Fruit fly (Drosophila melanogaster): ENCODE results near the gene PGRP-SA.
A peak's percentile ranks its signal among the peaks of the same experiment; 100 is the strongest.

The PGRP-SA gene

DNA sequence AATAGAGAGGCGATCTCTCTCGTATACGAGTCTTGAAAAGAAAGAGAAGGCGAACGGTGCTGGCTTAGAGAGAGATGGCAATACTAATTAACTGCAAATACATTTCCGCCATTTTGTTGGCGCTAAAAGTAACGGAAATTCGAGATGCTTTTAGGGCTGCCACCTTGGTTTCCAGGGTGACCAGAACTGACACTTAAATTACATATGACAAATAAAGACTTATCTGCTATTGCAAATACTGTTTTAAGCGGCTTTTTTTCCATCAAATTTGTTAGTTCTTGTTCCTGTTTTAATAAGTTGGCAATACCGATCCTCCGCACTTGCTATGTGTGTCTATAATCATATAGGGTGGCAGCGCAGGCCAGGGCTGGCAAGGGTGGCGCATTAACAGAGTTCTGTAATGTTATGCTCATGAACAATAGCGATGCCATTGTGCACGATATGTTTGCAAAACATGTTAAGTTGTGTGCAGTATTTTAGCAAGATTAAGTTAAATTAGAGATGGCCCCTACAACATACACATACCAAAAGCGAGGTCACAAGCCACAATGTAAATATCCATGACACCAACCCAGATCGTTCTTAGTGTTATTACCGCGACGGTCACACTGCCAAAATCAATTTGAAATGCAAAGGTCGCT, 18.9 kb downstream of the PGRP-SA start, which contains the start of gene nod (continued):
- TF ChIP-seq CG11398 (GFP tag; optimal IDR thresholded peaks at IDR 0.05) (peak; percentile 28), mirr (GFP tag; optimal IDR thresholded peaks at IDR 0.05) (peak; percentile 42), Xrp1 (GFP tag; IDR thresholded peaks at IDR 0.05) (peak; percentile 48; the same call in 1 of the 2 replicates), pum (GFP tag; optimal IDR thresholded peaks at IDR 0.05) (peak; percentile 51), sisA (GFP tag; IDR thresholded peaks at IDR 0.05) (peak; percentile 66), Sin3A (optimal IDR thresholded peaks at IDR 0.05) (peak; percentile 89), pros (GFP tag; optimal IDR thresholded peaks at IDR 0.05) (no peak), CG14710 (tag; optimal IDR thresholded peaks at IDR 0.05) (peak; percentile 71), CG8359 (GFP tag; optimal IDR thresholded peaks at IDR 0.05; ENCODE audit: borderline replicate concordance) (no peak), CG10462 (GFP tag; optimal IDR thresholded peaks at IDR 0.05) (peak; percentile 37), Sry-δ (GFP tag; optimal IDR thresholded peaks at IDR 0.05) (peak; percentile 97), ab (GFP tag; optimal IDR thresholded peaks at IDR 0.05) (no peak), Six4 (GFP tag; optimal IDR thresholded peaks at IDR 0.05) (peak; percentile 59), Ets97D (GFP tag; optimal IDR thresholded peaks at IDR 0.05) (peak; percentile 94), jing (GFP tag; optimal IDR thresholded peaks at IDR 0.05) (no peak), stc (GFP tag; IDR thresholded peaks at IDR 0.05) (no peak), CG18262 (tag; optimal IDR thresholded peaks at IDR 0.05) (peak; percentile 55), al (GFP tag; IDR thresholded peaks at IDR 0.05) (peak; percentile 47; the same call in 1 of the 2 replicates), nmo (GFP tag; optimal IDR thresholded peaks at IDR 0.05) (peak; percentile 64), CG10209 (GFP tag; optimal IDR thresholded peaks at IDR 0.05) (peak; percentile 46), bsh (GFP tag; optimal IDR thresholded peaks at IDR 0.05) (peak in 1 of 2 experiments; percentile 57), CG8944 (GFP tag; optimal IDR thresholded peaks at IDR 0.05) (peak; percentile 50), tna (GFP tag; IDR thresholded peaks at IDR 0.05; ENCODE audit: partially characterized antibody) (peak; percentile 38; the same call in 1 of the 2 replicates), Mad (GFP tag; optimal IDR thresholded peaks at IDR 0.05) (peak; percentile 44), Scr (GFP tag; IDR thresholded peaks at IDR 0.05; ENCODE audit: partially characterized antibody) (peak; percentile 71), CG14441 (GFP tag; IDR thresholded peaks at IDR 0.05) (peak; percentile 62), danr (GFP tag; IDR thresholded peaks at IDR 0.05) (0 out of 2 replicates have a peak, but pooled peaks have one; percentile 17), Dbx (GFP tag; IDR thresholded peaks at IDR 0.05) (peak; percentile 58; the same call in 1 of the 3 replicates), bcd (GFP tag; optimal IDR thresholded peaks at IDR 0.05) (peak; percentile 61), trh (GFP tag; optimal IDR thresholded peaks at IDR 0.05) (peak; percentile 18), CG17361 (GFP tag; IDR thresholded peaks at IDR 0.05) (peak; percentile 71), CG1602 (GFP tag; optimal IDR thresholded peaks at IDR 0.05) (peak; percentile 45), knrl (GFP tag; IDR thresholded peaks at IDR 0.05; ENCODE audit: partially characterized antibody) (peak; percentile 68), CG6272 (GFP tag; IDR thresholded peaks at IDR 0.05) (peak; percentile 48; the same call in 1 of the 2 replicates), CG8765 (GFP tag; IDR thresholded peaks at IDR 0.05) (no peak), gcm2 (GFP tag; optimal IDR thresholded peaks at IDR 0.05) (peak; percentile 46), CG2120 (GFP tag; optimal IDR thresholded peaks at IDR 0.05) (peak; percentile 80), lola (GFP tag; optimal IDR thresholded peaks at IDR 0.05) (peak in 1 of 3 experiments; percentile 40), CG8290 (GFP tag; optimal IDR thresholded peaks at IDR 0.05) (peak; percentile 61), CG8290 (tag; optimal IDR thresholded peaks at IDR 0.05) (peak; percentile 69 to 87), lbe (GFP tag; optimal IDR thresholded peaks at IDR 0.05) (no peak), Bgb (GFP tag; IDR thresholded peaks at IDR 0.05; ENCODE audit: partially characterized antibody) (peak; percentile 75), ro (GFP tag; IDR thresholded peaks at IDR 0.05) (no peak), da (GFP tag; optimal IDR thresholded peaks at IDR 0.05) (no peak), dimm (GFP tag; IDR thresholded peaks at IDR 0.05) (no peak), salm (tag; optimal IDR thresholded peaks at IDR 0.05) (peak; percentile 31), esg (GFP tag; conservative IDR thresholded peaks at IDR 0.05) (peak; percentile 59), Optix (GFP tag; IDR thresholded peaks at IDR 0.05) (peak; percentile 27; the same call in 1 of the 3 replicates), HLH3B (GFP tag; IDR thresholded peaks at IDR 0.05) (peak; percentile 49; the same call in 1 of the 2 replicates), CG18599 (GFP tag; optimal IDR thresholded peaks at IDR 0.05) (peak; percentile 70)
